Worm (Caenorhabditis elegans) whole organism, L3 larva: ENCODE measurements around the gene F52C9.3.
A peak's percentile ranks its signal among the peaks of the same experiment; 100 is the strongest.

Experiments used
- R02D3.7 ChIP-seq: fragments of 150-350 bp; optimal IDR thresholded peaks from 2 replicates; lab custom pipeline; 2014; ENCODE audit warnings: missing biosample characterization, missing genetic modification characterization
- aly-2 ChIP-seq: fragments of 150-350 bp; optimal IDR thresholded peaks from 2 replicates; lab custom pipeline; 2014; ENCODE audit warnings: missing biosample characterization, missing genetic modification characterization
- ama-1 ChIP-seq: fragments of 150-350 bp; optimal IDR thresholded peaks from 2 replicates; lab custom pipeline; 2018
- ceh-16 ChIP-seq: sonication (generic microtip); optimal IDR thresholded peaks from 2 replicates; lab custom pipeline; 2017; ENCODE audit warnings: missing biosample characterization, missing genetic modification characterization
- daf-12 ChIP-seq: fragments of 150-350 bp; optimal IDR thresholded peaks from 2 replicates; lab custom pipeline; 2014; ENCODE audit warnings: missing biosample characterization, missing genetic modification reagents, missing genetic modification characterization
- egl-27 ChIP-seq: sonication (generic microtip); optimal IDR thresholded peaks from 4 replicates; lab custom pipeline; 2017; ENCODE audit warnings: missing biosample characterization, missing genetic modification reagents, missing genetic modification characterization
- egl-5 ChIP-seq: fragments of 150-350 bp; optimal IDR thresholded peaks from 2 replicates; lab custom pipeline; 2017; ENCODE audit warnings: missing biosample characterization, missing genetic modification reagents, missing genetic modification characterization, inconsistent platforms
- elt-1 ChIP-seq: fragments of 150-350 bp; optimal IDR thresholded peaks from 2 replicates; lab custom pipeline; 2014; ENCODE audit warnings: missing biosample characterization, missing genetic modification characterization
- elt-2 ChIP-seq: sonication (generic microtip); optimal IDR thresholded peaks from 2 replicates; lab custom pipeline; 2016; ENCODE audit warnings: missing genetic modification reagents, mild to moderate bottlenecking, missing genetic modification characterization, missing compliant biosample characterization
- elt-3 ChIP-seq, 3 experiments: fragments of 150-350 bp in 1 of 3; sonication (generic microtip) in 2 of 3; optimal IDR thresholded peaks; 2 replicates in 2 of 3; 4 replicates in 1 of 3; lab custom pipeline; 2014 to 2017; ENCODE audit warnings: missing biosample characterization in 3 of 3, missing genetic modification characterization in 3 of 3
- eor-1 ChIP-seq, 2 experiments: fragments of 150-350 bp; optimal IDR thresholded peaks; 2 replicates each; lab custom pipeline; 2014 to 2018; ENCODE audit warnings: missing biosample characterization in 2 of 2, missing genetic modification characterization in 2 of 2
- fkh-10 ChIP-seq: sonication (generic microtip); optimal IDR thresholded peaks from 2 replicates; lab custom pipeline; 2017; ENCODE audit warnings: missing biosample characterization, missing genetic modification reagents, missing genetic modification characterization
- fkh-2 ChIP-seq: fragments of 150-350 bp; optimal IDR thresholded peaks from 2 replicates; lab custom pipeline; 2014; ENCODE audit warnings: missing biosample characterization, missing genetic modification reagents, missing genetic modification characterization
- jun-1 ChIP-seq: fragments of 150-350 bp; optimal IDR thresholded peaks from 2 replicates; lab custom pipeline; 2014; ENCODE audit warnings: missing biosample characterization, missing genetic modification reagents, missing genetic modification characterization
- lin-15B ChIP-seq: fragments of 150-350 bp; optimal IDR thresholded peaks from 2 replicates; lab custom pipeline; 2014; ENCODE audit warnings: missing biosample characterization, missing genetic modification characterization
- lin-39 ChIP-seq: fragments of 150-350 bp; optimal IDR thresholded peaks from 2 replicates; lab custom pipeline; 2018; ENCODE audit warnings: missing biosample characterization, missing genetic modification reagents, missing genetic modification characterization
- lsy-12 ChIP-seq: sonication (generic microtip); optimal IDR thresholded peaks from 2 replicates; lab custom pipeline; 2016; ENCODE audit warnings: mild to moderate bottlenecking, missing genetic modification characterization, missing compliant biosample characterization
- mml-1 ChIP-seq: fragments of 150-350 bp; sonication (generic microtip); optimal IDR thresholded peaks from 3 replicates; lab custom pipeline; 2014; ENCODE audit warnings: missing biosample characterization, missing genetic modification characterization
- nfya-1 ChIP-seq: sonication (generic microtip); optimal IDR thresholded peaks from 2 replicates; lab custom pipeline; 2017; ENCODE audit warnings: missing genetic modification characterization, mild to moderate bottlenecking, missing compliant biosample characterization, antibody characterized with exemption, moderate library complexity; ENCODE audit not compliant: insufficient read depth
- nhr-11 ChIP-seq: fragments of 150-350 bp; optimal IDR thresholded peaks from 2 replicates; lab custom pipeline; 2014; ENCODE audit warnings: missing biosample characterization, missing genetic modification characterization
- nhr-12 ChIP-seq: fragments of 150-350 bp; optimal IDR thresholded peaks from 2 replicates; lab custom pipeline; 2014; ENCODE audit warnings: missing biosample characterization, missing genetic modification characterization
- nhr-23 ChIP-seq: fragments of 150-350 bp; optimal IDR thresholded peaks from 2 replicates; lab custom pipeline; 2014; ENCODE audit warnings: missing biosample characterization, missing genetic modification reagents, missing genetic modification characterization
- nhr-25 ChIP-seq: sonication (generic microtip); optimal IDR thresholded peaks from 2 replicates; lab custom pipeline; 2017; ENCODE audit warnings: missing biosample characterization, missing genetic modification characterization
- nhr-28 ChIP-seq: fragments of 150-350 bp; optimal IDR thresholded peaks from 2 replicates; lab custom pipeline; 2014; ENCODE audit warnings: missing biosample characterization, missing genetic modification characterization
- nhr-43 ChIP-seq: sonication (generic microtip); optimal IDR thresholded peaks from 2 replicates; lab custom pipeline; 2016; ENCODE audit warnings: mild to moderate bottlenecking, missing genetic modification characterization, missing compliant biosample characterization; ENCODE audit not compliant: poor library complexity, severe bottlenecking
- nhr-67 ChIP-seq: fragments of 150-350 bp; optimal IDR thresholded peaks from 2 replicates; lab custom pipeline; 2014; ENCODE audit warnings: missing biosample characterization, missing genetic modification characterization
- nhr-76 ChIP-seq: fragments of 150-350 bp; sonication (generic microtip); optimal IDR thresholded peaks from 5 replicates; lab custom pipeline; 2014; ENCODE audit warnings: missing biosample characterization, missing genetic modification characterization
- nhr-77 ChIP-seq: fragments of 150-350 bp; optimal IDR thresholded peaks from 2 replicates; lab custom pipeline; 2014; ENCODE audit warnings: missing biosample characterization, missing genetic modification characterization
- pha-4 ChIP-seq: fragments of 150-350 bp; optimal IDR thresholded peaks from 2 replicates; lab custom pipeline; 2014; ENCODE audit warnings: missing biosample characterization, missing genetic modification reagents, missing genetic modification characterization
- pqm-1 ChIP-seq: fragments of 150-350 bp; optimal IDR thresholded peaks from 2 replicates; lab custom pipeline; 2017; ENCODE audit warnings: missing biosample characterization, missing genetic modification characterization, inconsistent platforms
- sea-2 ChIP-seq: fragments of 150-350 bp; sonication (generic microtip); optimal IDR thresholded peaks from 4 replicates; lab custom pipeline; 2014; ENCODE audit warnings: missing biosample characterization, missing genetic modification reagents, missing genetic modification characterization
- skn-1 ChIP-seq: fragments of 150-350 bp; optimal IDR thresholded peaks from 2 replicates; lab custom pipeline; 2014; ENCODE audit warnings: missing biosample characterization, missing genetic modification characterization
- snpc-4 ChIP-seq: fragments of 150-350 bp; optimal IDR thresholded peaks from 2 replicates; lab custom pipeline; 2014; ENCODE audit warnings: missing biosample characterization, missing genetic modification characterization
- tbx-2 ChIP-seq: sonication (generic microtip); optimal IDR thresholded peaks from 2 replicates; lab custom pipeline; 2016; ENCODE audit warnings: mild to moderate bottlenecking, missing genetic modification characterization, missing compliant biosample characterization
- unc-62 ChIP-seq: fragments of 150-350 bp; sonication (generic microtip); optimal IDR thresholded peaks from 4 replicates; lab custom pipeline; 2014; ENCODE audit warnings: missing biosample characterization, missing genetic modification reagents, missing genetic modification characterization
- zag-1 ChIP-seq: fragments of 150-350 bp; optimal IDR thresholded peaks from 2 replicates; lab custom pipeline; 2014; ENCODE audit warnings: missing biosample characterization, missing genetic modification characterization
- ztf-11 ChIP-seq: fragments of 150-350 bp; optimal IDR thresholded peaks from 2 replicates; lab custom pipeline; 2014; ENCODE audit warnings: missing biosample characterization, missing genetic modification characterization

The F52C9.3 gene

ce11 chrIII:5329372-5329771 lies 7.7 kb downstream of the F52C9.3 start:
- no peak for TF ChIP-seq pha-4
- TF ChIP-seq skn-1: no peak
- TF ChIP-seq snpc-4: no peak
- no peak for TF ChIP-seq nhr-67 (tag; lab: Kevin White, UChicago)
- no peak for TF ChIP-seq fkh-10 (GFP tag; lab: Kevin White, UChicago)
- no peak for TF ChIP-seq ceh-16 (tag; lab: Kevin White, UChicago)
- no peak for TF ChIP-seq pqm-1
- no peak for TF ChIP-seq eor-1 (tag; optimal IDR thresholded peaks at IDR 0.05; lab: Kevin White, UChicago)
- TF ChIP-seq fkh-2: no peak
- TF ChIP-seq elt-2 (tag; lab: Kevin White, UChicago): no peak
- TF ChIP-seq nhr-76 (tag; lab: Kevin White, UChicago): no peak
- no peak for TF ChIP-seq elt-3 (tag; optimal IDR thresholded peaks at IDR 0.05; lab: Kevin White, UChicago)
- no peak for TF ChIP-seq egl-27 (tag; lab: Kevin White, UChicago)
- TF ChIP-seq egl-5 (tag; lab: Kevin White, UChicago): no peak
- no peak for TF ChIP-seq nhr-28 (tag; lab: Kevin White, UChicago)
- TF ChIP-seq zag-1 (tag; lab: Kevin White, UChicago): no peak
- no peak for TF ChIP-seq ztf-11 (tag; lab: Kevin White, UChicago)
- no peak for TF ChIP-seq lin-39 (tag; lab: Kevin White, UChicago)
- no peak for TF ChIP-seq sea-2 (GFP tag; lab: Kevin White, UChicago)
- TF ChIP-seq nhr-43 (tag; lab: Kevin White, UChicago): no peak
- TF ChIP-seq, all 47 proteins: peak for 0

- TF ChIP-seq daf-12 (tag; lab: Kevin White, UChicago): no peak
- peak; percentile 76 for TF ChIP-seq elt-2 (tag; lab: Kevin White, UChicago)
- no peak for TF ChIP-seq elt-1 (tag; lab: Kevin White, UChicago)
- TF ChIP-seq lsy-12 (tag; lab: Kevin White, UChicago): no peak
Observed at ce11 chrIII:5334517-5335049, 12.9 kb downstream of the F52C9.3 start.

ce11 chrIII:5338787-5339186 lies 17.1 kb downstream of the F52C9.3 start:
- TF ChIP-seq nhr-12 (tag; lab: Kevin White, UChicago) (no peak), lsy-12 (tag; lab: Kevin White, UChicago) (no peak), pha-4 (no peak), eor-1 (tag; optimal IDR thresholded peaks at IDR 0.05; lab: Kevin White, UChicago) (no peak), skn-1 (no peak), egl-27 (tag; lab: Kevin White, UChicago) (no peak), nhr-25 (tag; lab: Kevin White, UChicago) (no peak), elt-3 (tag; optimal IDR thresholded peaks at IDR 0.05; lab: Kevin White, UChicago) (no peak), jun-1 (tag; lab: Kevin White, UChicago) (no peak), elt-1 (tag; lab: Kevin White, UChicago) (no peak), unc-62 (no peak), snpc-4 (no peak), nfya-1 (tag; lab: Kevin White, UChicago) (no peak), sea-2 (GFP tag; lab: Kevin White, UChicago) (no peak), ztf-11 (tag; lab: Kevin White, UChicago) (no peak), fkh-2 (no peak), mml-1 (no peak), nhr-11 (tag; lab: Kevin White, UChicago) (no peak), aly-2 (tag; lab: Kevin White, UChicago) (no peak), nhr-76 (tag; lab: Kevin White, UChicago) (no peak)

ce11 chrIII:5340530-5340929 lies 18.8 kb downstream of the F52C9.3 start:
- no peak for TF ChIP-seq lin-15B (tag; lab: Kevin White, UChicago)
- no peak for TF ChIP-seq nhr-76 (tag; lab: Kevin White, UChicago)
- no peak for TF ChIP-seq tbx-2 (tag; lab: Kevin White, UChicago)
- no peak for TF ChIP-seq lsy-12 (tag; lab: Kevin White, UChicago)
- TF ChIP-seq eor-1 (tag; optimal IDR thresholded peaks at IDR 0.05; lab: Kevin White, UChicago): no peak
- no peak for TF ChIP-seq lin-39 (tag; lab: Kevin White, UChicago)
- no peak for TF ChIP-seq ceh-16 (tag; lab: Kevin White, UChicago)
- TF ChIP-seq nhr-77 (tag; lab: Kevin White, UChicago): no peak
- no peak for TF ChIP-seq R02D3.7 (tag; lab: Kevin White, UChicago)
- no peak for TF ChIP-seq daf-12 (tag; lab: Kevin White, UChicago)
- no peak for TF ChIP-seq fkh-10 (GFP tag; lab: Kevin White, UChicago)
- no peak for TF ChIP-seq nhr-23 (tag; lab: Kevin White, UChicago)
- TF ChIP-seq jun-1 (tag; lab: Kevin White, UChicago): no peak
- no peak for TF ChIP-seq ama-1 (lab: Kevin White, UChicago)
- no peak for TF ChIP-seq elt-2 (tag; lab: Kevin White, UChicago)
- no peak for TF ChIP-seq pqm-1
